Worm (Caenorhabditis elegans) whole organism, dauer: ENCODE results near the gene shc-2.

Source experiments
- unc-62 ChIP-seq: sonication (generic microtip); optimal IDR thresholded peaks from 2 replicates; lab custom pipeline; 2017; ENCODE audit warnings: missing biosample characterization, missing genetic modification reagents, missing genetic modification characterization

The shc-2 gene

DNA sequence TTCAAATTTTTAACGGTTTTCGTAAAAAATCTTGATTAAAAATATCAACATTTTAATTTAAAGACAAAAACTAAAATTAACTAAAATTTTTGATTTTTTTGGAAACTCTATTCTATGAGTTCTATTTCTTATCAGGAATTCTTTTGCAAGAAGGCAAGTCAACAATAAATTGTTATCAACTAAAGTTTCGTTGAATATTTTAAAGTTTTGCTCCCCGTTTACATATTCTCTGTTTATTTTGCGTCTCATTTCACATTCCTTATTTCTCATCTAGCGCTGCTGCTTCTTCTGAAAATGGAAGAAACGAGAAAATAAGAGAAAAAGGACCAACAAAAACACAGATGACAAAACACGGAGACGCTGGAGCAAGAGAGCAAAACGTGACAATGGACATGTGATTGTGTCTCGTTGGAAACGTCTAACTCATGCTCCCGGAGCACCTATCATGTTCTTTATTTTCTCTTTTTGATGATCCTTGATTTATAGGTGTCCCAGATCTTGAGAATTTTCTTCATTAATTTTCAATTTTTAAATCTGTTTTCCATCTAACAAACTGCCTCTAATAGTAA lies 51.6 kb downstream of the shc-2 start:
- TF ChIP-seq unc-62 (GFP tag; lab: Kevin White, UChicago): no peak

DNA sequence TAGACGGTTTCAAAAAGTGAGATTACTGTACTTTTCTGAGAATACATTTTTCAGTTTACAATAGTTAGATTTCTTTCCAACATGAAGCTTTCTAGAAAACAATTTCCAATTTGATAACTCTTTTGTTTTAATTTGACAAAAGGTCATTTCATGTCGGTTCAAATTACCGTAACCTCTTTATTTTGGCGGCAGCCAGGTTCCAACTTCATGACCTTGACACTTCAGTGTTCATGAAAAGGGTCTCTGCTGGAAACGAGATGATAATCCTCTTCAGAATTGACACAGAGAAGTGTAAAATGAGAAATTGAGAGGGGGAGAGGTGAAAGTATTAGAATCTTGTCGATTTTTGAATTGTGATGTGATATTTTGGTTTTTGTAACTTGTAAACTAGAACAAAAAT lies 52.6 kb downstream of the shc-2 start:
- TF ChIP-seq unc-62 (GFP tag; lab: Kevin White, UChicago): no peak

DNA sequence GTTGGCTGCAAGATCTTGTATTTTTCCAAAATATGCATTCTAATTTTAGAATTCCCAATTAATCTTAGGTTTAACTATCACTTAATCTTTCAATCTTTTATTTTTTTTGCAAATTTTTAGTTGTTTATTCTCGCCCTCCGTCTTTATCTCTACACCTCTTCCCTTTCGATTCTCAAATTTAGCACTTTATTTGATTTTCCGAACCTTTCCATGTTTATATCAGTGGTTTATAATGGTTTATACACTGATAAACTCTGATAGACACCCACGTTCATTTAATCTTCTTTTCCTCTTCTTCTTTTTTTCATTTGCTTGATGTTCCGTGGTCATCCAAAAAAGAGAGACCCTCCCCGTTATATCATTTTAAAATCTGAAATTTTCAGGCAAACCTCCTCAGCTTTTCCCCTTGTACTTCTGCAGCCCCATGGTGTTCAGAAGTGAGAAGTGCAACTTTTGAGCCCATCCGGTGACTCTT lies 53.5 kb downstream of the shc-2 start, which contains the start of the genes nsy-1 and F59A6.13:
TSS of gene nsy-1 (plus strand) at position 377 of the 475 bp plus-strand sequence.
TSS of gene F59A6.13 (plus strand) at position 425 of the 475 bp plus-strand sequence.
- no peak for TF ChIP-seq unc-62 (GFP tag; lab: Kevin White, UChicago)

DNA sequence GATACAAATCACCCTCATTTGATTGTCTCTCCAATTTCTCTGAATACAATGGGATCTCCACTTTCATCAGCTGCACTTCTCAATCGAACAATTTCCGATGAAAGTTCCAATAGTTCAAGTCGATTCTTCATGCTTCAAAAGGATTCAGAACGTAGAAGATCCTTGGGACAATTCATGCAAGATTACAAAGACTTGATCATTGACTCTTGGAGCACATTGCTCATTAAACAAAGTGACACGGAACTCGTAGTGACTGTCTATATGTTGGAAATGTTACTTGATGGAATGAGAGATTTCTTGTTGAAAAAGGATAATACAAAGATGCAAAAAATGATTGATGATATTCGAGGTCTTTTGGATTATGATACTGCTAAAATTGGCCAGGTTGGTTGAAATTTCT lies 59.0 kb downstream of the shc-2 start:
- TF ChIP-seq unc-62 (GFP tag; lab: Kevin White, UChicago): no peak

DNA sequence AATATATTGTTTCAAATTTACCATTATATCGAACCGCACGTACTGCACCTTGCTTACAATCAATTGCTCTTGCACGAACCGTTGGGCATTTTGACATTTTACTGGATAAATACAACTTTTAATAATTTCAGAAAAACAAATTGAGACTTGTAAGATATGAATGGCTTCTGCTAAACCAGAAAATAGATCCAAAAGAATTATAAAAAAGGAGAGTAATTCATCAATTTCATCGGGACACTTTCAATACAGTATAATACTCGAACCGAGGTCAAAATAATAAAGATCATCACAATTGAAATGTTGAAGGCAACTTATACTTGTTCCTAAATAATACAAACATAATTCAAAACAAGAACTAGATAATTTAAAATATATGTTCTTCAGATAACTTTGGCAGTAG lies 62.6 kb downstream of the shc-2 start, which contains the start of gene wdr-83:
TSS of gene wdr-83 (minus strand) at position 101 of the 400 bp plus-strand sequence.
- no peak for TF ChIP-seq unc-62 (GFP tag; lab: Kevin White, UChicago)

DNA sequence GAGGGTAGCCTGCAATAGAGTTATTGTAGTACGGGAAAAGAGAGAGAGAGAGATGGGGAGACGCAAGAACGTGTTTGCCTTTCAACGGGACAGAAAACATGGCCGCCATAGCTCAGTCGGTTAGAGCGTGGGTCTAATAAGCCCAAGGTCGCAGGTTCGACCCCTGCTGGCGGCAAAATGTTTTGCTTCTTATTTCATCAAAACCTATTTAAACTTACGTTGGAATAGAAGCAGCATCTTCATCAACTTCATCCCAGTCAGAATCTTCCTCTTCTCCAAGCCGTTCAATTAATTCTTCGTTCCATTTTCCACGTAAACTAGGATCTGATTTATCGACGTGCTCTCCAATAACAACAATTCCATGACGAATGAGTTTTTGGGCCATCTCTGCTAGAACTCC lies 63.7 kb downstream of the shc-2 start:
- no peak for TF ChIP-seq unc-62 (GFP tag; lab: Kevin White, UChicago)

DNA sequence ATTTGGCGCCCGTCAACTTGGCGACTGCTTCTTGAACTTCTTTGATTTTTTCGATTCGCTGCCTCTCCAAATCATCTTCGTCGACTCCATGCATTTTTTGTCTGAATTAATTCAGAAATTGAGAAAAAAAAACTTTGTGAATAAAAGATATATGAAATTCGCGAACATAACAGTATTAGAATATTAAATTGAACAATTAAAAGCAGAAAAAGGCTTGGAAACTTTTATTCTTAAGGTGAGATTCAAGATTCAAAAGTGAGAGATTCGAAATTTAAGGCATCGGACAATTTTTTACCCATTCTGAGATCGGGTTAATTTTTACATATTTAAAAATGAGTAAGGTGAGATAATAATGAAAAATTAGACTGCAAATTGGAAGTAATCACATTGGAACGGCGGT lies 65.0 kb downstream of the shc-2 start, which contains the start of gene F33G12.3:
TSS of gene F33G12.3 (minus strand) at position 101 of the 400 bp plus-strand sequence.
- no peak for TF ChIP-seq unc-62 (GFP tag; lab: Kevin White, UChicago)

DNA sequence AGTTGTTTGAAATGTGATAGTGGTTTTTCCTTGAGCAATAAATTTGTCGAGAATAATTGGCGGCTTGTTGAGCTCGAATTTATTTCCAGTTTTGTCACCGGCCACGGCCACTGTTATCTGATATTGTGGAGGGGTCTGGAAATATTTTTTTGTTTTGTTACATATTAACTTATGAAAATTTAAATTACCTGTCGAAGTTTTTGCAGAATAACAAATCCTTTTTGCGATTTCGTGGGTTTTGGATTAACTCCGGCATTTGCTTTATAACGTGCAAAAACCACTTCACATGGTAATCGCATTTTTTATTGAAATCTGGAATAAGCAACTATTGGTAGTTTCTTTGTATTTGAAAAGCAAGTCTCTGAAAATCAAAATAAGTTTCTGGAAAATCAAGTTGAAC lies 67.2 kb downstream of the shc-2 start, which contains the start of gene lrr-1:
TSS of gene lrr-1 (minus strand) at position 312 of the 400 bp plus-strand sequence.
- TF ChIP-seq unc-62 (GFP tag; lab: Kevin White, UChicago): no peak
